Fruit fly (Drosophila melanogaster) whole organism, embryonic: Measurements from ENCODE around the gene CG14195.

Experiments
- Adf1 ChIP-seq: fragments of 200-800 bp; sonication (Bioruptor generic); IDR thresholded peaks from 2 replicates; pipeline ENCODE4 v1.3.6; 2022; ENCODE audit warnings: missing biosample characterization, missing genetic modification characterization
- Aef1 ChIP-seq: fragments of 200-800 bp; sonication (Bioruptor generic); IDR thresholded peaks from 3 replicates; pipeline ENCODE4 v1.3.6; 2022; ENCODE audit warnings: missing biosample characterization, missing genetic modification characterization
- CG10462 ChIP-seq: fragments of 200-800 bp; sonication (Bioruptor generic); optimal IDR thresholded peaks from 2 replicates; lab custom pipeline; 2016; ENCODE audit warnings: missing biosample characterization, missing genetic modification characterization
- CG10565 ChIP-seq: fragments of 200-800 bp; sonication (Bioruptor generic); optimal IDR thresholded peaks from 3 replicates; lab custom pipeline; 2016; ENCODE audit warnings: missing biosample characterization, mild to moderate bottlenecking, missing genetic modification characterization
- CG11695 ChIP-seq: fragments of 200-800 bp; sonication (Bioruptor generic); IDR thresholded peaks from 3 replicates; pipeline ENCODE4 v1.3.6; 2022; ENCODE audit warnings: missing biosample characterization, missing genetic modification characterization
- CG11696 ChIP-seq: fragments of 200-800 bp; sonication (Bioruptor generic); IDR thresholded peaks from 2 replicates; pipeline ENCODE4 v1.3.6; 2022; ENCODE audit warnings: missing biosample characterization, missing genetic modification characterization
- CG12744 ChIP-seq: fragments of 200-800 bp; sonication (Bioruptor generic); optimal IDR thresholded peaks from 2 replicates; lab custom pipeline; 2016; ENCODE audit warnings: missing biosample characterization, missing genetic modification characterization
- CG14441 ChIP-seq: fragments of 200-800 bp; sonication (Bioruptor generic); IDR thresholded peaks from 2 replicates; pipeline ENCODE4 v1.3.6; 2022; ENCODE audit warnings: missing biosample characterization, missing genetic modification characterization
- CG15073 ChIP-seq: fragments of 200-800 bp; sonication (Bioruptor generic); optimal IDR thresholded peaks from 2 replicates; lab custom pipeline; 2016; ENCODE audit warnings: missing biosample characterization, missing genetic modification characterization
- CG15514 ChIP-seq: fragments of 200-800 bp; sonication (Bioruptor generic); optimal IDR thresholded peaks from 3 replicates; lab custom pipeline; 2017; ENCODE audit warnings: missing biosample characterization, missing genetic modification characterization, mild to moderate bottlenecking, moderate library complexity, missing genetic modification reagents
- CG17359 ChIP-seq: fragments of 200-800 bp; sonication (Bioruptor generic); optimal IDR thresholded peaks from 3 replicates; lab custom pipeline; 2018; ENCODE audit warnings: missing biosample characterization, mild to moderate bottlenecking, missing genetic modification characterization, moderate library complexity
- CG18619 ChIP-seq: fragments of 200-800 bp; sonication (Bioruptor generic); optimal IDR thresholded peaks from 3 replicates; lab custom pipeline; 2017; ENCODE audit warnings: missing biosample characterization, mild to moderate bottlenecking, missing genetic modification characterization
- CG30020 ChIP-seq: fragments of 200-800 bp; optimal IDR thresholded peaks from 2 replicates; lab custom pipeline; 2019; ENCODE audit warnings: missing biosample characterization, mild to moderate bottlenecking, missing genetic modification characterization, moderate library complexity
- CG3065 ChIP-seq: fragments of 200-800 bp; sonication (Bioruptor generic); optimal IDR thresholded peaks from 2 replicates; lab custom pipeline; 2016; ENCODE audit warnings: missing biosample characterization, missing genetic modification characterization
- CG6791 ChIP-seq: fragments of 200-800 bp; sonication (Bioruptor generic); IDR thresholded peaks from 3 replicates; pipeline ENCODE4 v1.3.6; 2022; ENCODE audit warnings: missing biosample characterization, missing genetic modification characterization; ENCODE audit not compliant: partially characterized antibody
- CG6813 ChIP-seq: fragments of 200-800 bp; sonication (Bioruptor generic); optimal IDR thresholded peaks from 2 replicates; lab custom pipeline; 2017; ENCODE audit warnings: missing biosample characterization, missing genetic modification characterization, mild to moderate bottlenecking, moderate library complexity, missing genetic modification reagents
- CG9215 ChIP-seq: fragments of 200-800 bp; sonication (Bioruptor generic); IDR thresholded peaks from 2 replicates; pipeline ENCODE4 v1.3.6; 2022; ENCODE audit warnings: missing biosample characterization, missing genetic modification characterization
- CkIIα-i1 ChIP-seq: fragments of 200-800 bp; sonication (Bioruptor generic); IDR thresholded peaks from 2 replicates; pipeline ENCODE4 v1.3.6; 2022; ENCODE audit warnings: missing biosample characterization, missing genetic modification characterization
- Deaf1 ChIP-seq: fragments of 200-800 bp; optimal IDR thresholded peaks from 3 replicates; lab custom pipeline; 2019; ENCODE audit warnings: missing biosample characterization, mild to moderate bottlenecking, missing genetic modification characterization, moderate library complexity
- ERR ChIP-seq: fragments of 200-800 bp; sonication (Bioruptor generic); optimal IDR thresholded peaks from 2 replicates; lab custom pipeline; 2016; ENCODE audit warnings: missing biosample characterization, missing genetic modification characterization
- Eip74EF ChIP-seq, 2 experiments: fragments of 200-800 bp in 1 of 2; fragments of >200 bp in 1 of 2; sonication (Bioruptor generic) in 1 of 2; optimal IDR thresholded peaks; 2 replicates each; lab custom pipeline; 2017 to 2019; ENCODE audit warnings: missing biosample characterization in 2 of 2, missing genetic modification characterization in 2 of 2, mild to moderate bottlenecking in 1 of 2, moderate library complexity in 1 of 2
- Fer3 ChIP-seq: fragments of 200-800 bp; sonication (Bioruptor generic); optimal IDR thresholded peaks from 2 replicates; lab custom pipeline; 2018; ENCODE audit warnings: missing biosample characterization, mild to moderate bottlenecking, missing genetic modification characterization, moderate library complexity
- Gsc ChIP-seq: fragments of 200-800 bp; sonication (Bioruptor generic); IDR thresholded peaks from 2 replicates; pipeline ENCODE4 v1.3.6; 2022; ENCODE audit warnings: missing biosample characterization, missing genetic modification characterization
- H15 ChIP-seq: fragments of 200-800 bp; sonication (Bioruptor generic); IDR thresholded peaks from 3 replicates; pipeline ENCODE4 v1.3.6; 2022; ENCODE audit warnings: missing biosample characterization, missing genetic modification characterization
- HLHmδ ChIP-seq: fragments of 200-800 bp; sonication (Bioruptor generic); optimal IDR thresholded peaks from 2 replicates; lab custom pipeline; 2018; ENCODE audit warnings: missing biosample characterization, mild to moderate bottlenecking, missing genetic modification characterization, moderate library complexity
- Lhr ChIP-seq: fragments of 200-800 bp; sonication (Bioruptor generic); optimal IDR thresholded peaks from 3 replicates; lab custom pipeline; 2017; ENCODE audit warnings: mild to moderate bottlenecking, missing biosample characterization, missing genetic modification reagents, missing genetic modification characterization
- Max ChIP-seq: fragments of 200-800 bp; sonication (Bioruptor generic); optimal IDR thresholded peaks from 2 replicates; lab custom pipeline; 2016; ENCODE audit warnings: missing biosample characterization, mild to moderate bottlenecking, missing genetic modification characterization
- Nf-YB ChIP-seq: fragments of 200-800 bp; sonication (Bioruptor generic); optimal IDR thresholded peaks from 3 replicates; lab custom pipeline; 2019; ENCODE audit warnings: missing biosample characterization, mild to moderate bottlenecking, missing genetic modification characterization, moderate library complexity
- Oli ChIP-seq: fragments of 200-800 bp; sonication (Bioruptor generic); optimal IDR thresholded peaks from 2 replicates; lab custom pipeline; 2018; ENCODE audit warnings: missing biosample characterization, mild to moderate bottlenecking, missing genetic modification characterization, moderate library complexity
- Rx ChIP-seq: fragments of 200-800 bp; sonication (Bioruptor generic); IDR thresholded peaks from 2 replicates; pipeline ENCODE4 v1.3.6; 2022; ENCODE audit warnings: missing biosample characterization, missing genetic modification characterization
- ab ChIP-seq: fragments of 200-800 bp; sonication (Bioruptor generic); optimal IDR thresholded peaks from 2 replicates; lab custom pipeline; 2016; ENCODE audit warnings: missing biosample characterization, missing genetic modification characterization
- bcd ChIP-seq: fragments of 200-800 bp; sonication (Bioruptor generic); optimal IDR thresholded peaks from 2 replicates; lab custom pipeline; 2017; ENCODE audit warnings: missing biosample characterization, mild to moderate bottlenecking, missing genetic modification characterization
- dpn ChIP-seq, 2 experiments: fragments of 200-800 bp; sonication (Bioruptor generic); optimal IDR thresholded peaks; 3 replicates each; lab custom pipeline; 2016; ENCODE audit warnings: missing biosample characterization in 2 of 2, missing genetic modification characterization in 2 of 2
- ems ChIP-seq: fragments of 200-800 bp; sonication (Bioruptor generic); optimal IDR thresholded peaks from 3 replicates; lab custom pipeline; 2016; ENCODE audit warnings: missing biosample characterization, missing genetic modification characterization
- ftz-f1 ChIP-seq: fragments of 200-800 bp; sonication (Bioruptor generic); optimal IDR thresholded peaks from 2 replicates; lab custom pipeline; 2016; ENCODE audit warnings: missing biosample characterization, missing genetic modification characterization
- gem ChIP-seq: fragments of 200-800 bp; sonication (Bioruptor generic); optimal IDR thresholded peaks from 2 replicates; lab custom pipeline; 2019; ENCODE audit warnings: missing biosample characterization, mild to moderate bottlenecking, missing genetic modification characterization, moderate library complexity
- hbn ChIP-seq: fragments of 200-800 bp; sonication (Bioruptor generic); IDR thresholded peaks from 2 replicates; pipeline ENCODE4 v1.3.6; 2022; ENCODE audit warnings: missing biosample characterization, missing genetic modification characterization; ENCODE audit not compliant: partially characterized antibody
- luna ChIP-seq: fragments of 200-800 bp; sonication (Bioruptor generic); optimal IDR thresholded peaks from 2 replicates; lab custom pipeline; 2016; ENCODE audit warnings: missing biosample characterization, missing genetic modification characterization
- mirr ChIP-seq: fragments of 200-800 bp; sonication (Bioruptor generic); optimal IDR thresholded peaks from 3 replicates; lab custom pipeline; 2018; ENCODE audit warnings: missing biosample characterization, mild to moderate bottlenecking, missing genetic modification characterization
- mld ChIP-seq: fragments of 200-800 bp; sonication (Bioruptor generic); IDR thresholded peaks from 3 replicates; pipeline ENCODE4 v1.3.6; 2022; ENCODE audit warnings: missing biosample characterization, missing genetic modification characterization; ENCODE audit not compliant: partially characterized antibody
- nerfin-2 ChIP-seq: fragments of 200-800 bp; sonication (Bioruptor generic); IDR thresholded peaks from 2 replicates; pipeline ENCODE4 v1.3.6; 2022; ENCODE audit warnings: missing biosample characterization, missing genetic modification characterization; ENCODE audit not compliant: partially characterized antibody
- pnt ChIP-seq: fragments of 200-800 bp; sonication (Bioruptor generic); optimal IDR thresholded peaks from 3 replicates; lab custom pipeline; 2016; ENCODE audit warnings: missing biosample characterization, missing genetic modification characterization
- salm ChIP-seq: fragments of 200-800 bp; sonication (Bioruptor generic); optimal IDR thresholded peaks from 2 replicates; lab custom pipeline; 2018; ENCODE audit warnings: missing biosample characterization, mild to moderate bottlenecking, missing genetic modification characterization
- sisA ChIP-seq: fragments of 200-800 bp; sonication (Bioruptor generic); IDR thresholded peaks from 2 replicates; pipeline ENCODE4 v1.3.6; 2022; ENCODE audit warnings: missing biosample characterization, missing genetic modification characterization
- slp2 ChIP-seq: fragments of 200-800 bp; sonication (Bioruptor generic); optimal IDR thresholded peaks from 2 replicates; lab custom pipeline; 2016; ENCODE audit warnings: missing biosample characterization, missing genetic modification characterization
- sr ChIP-seq: fragments of 200-800 bp; sonication (Bioruptor generic); IDR thresholded peaks from 3 replicates; pipeline ENCODE4 v1.3.6; 2022; ENCODE audit warnings: missing biosample characterization, missing genetic modification characterization
- ssp ChIP-seq: fragments of 200-800 bp; sonication (Bioruptor generic); IDR thresholded peaks from 2 replicates; pipeline ENCODE4 v1.3.6; 2022; ENCODE audit warnings: missing biosample characterization, missing genetic modification characterization
- vvl ChIP-seq: fragments of 200-800 bp; sonication (Bioruptor generic); IDR thresholded peaks from 2 replicates; pipeline ENCODE4 v1.3.6; 2022; ENCODE audit warnings: missing biosample characterization, missing genetic modification characterization

Gene CG14195

DNA sequence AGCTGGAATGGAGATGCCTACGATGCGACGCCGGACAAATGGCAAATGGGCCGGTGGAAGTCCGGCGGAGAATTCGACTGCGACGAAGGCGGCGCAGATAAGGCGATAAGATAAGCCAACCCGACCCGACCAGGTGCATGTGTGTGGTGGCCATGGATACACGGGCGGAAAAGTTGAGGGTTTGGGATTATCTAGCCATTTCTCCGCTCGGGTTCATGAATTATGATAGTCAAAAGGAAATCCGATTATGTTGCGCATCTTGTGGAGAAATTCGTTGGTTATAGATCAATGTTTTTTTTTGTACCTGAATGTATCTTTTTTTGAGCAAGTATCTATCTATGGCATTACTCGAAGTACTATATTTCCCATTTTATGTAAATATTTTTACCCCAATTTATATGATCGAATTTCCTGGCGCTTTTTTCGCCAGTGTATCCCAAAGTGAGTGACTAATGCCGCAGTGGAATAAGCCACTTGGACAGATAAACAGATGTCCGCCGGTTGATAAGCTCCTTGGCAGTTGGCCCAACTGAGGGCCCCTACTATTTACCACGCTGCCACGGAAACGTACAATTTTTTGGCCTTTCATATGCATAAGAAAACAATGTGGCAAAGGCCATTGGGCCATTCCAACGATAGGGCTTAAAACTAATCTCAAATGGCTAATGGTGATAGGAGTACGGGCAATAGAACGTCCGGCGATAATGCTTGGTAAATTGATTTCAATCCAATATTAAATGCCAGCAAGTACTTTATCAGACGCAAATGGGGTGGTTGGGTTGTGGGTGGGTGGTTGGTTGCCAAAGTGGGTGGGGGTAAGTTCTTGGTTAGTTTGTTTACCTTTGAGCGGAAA is 35.5 kb upstream of the CG14195 start, which contains the start of gene CG7992:
TSS of gene CG7992 (minus strand) at position 51 of the 853 bp plus-strand sequence.
- TF ChIP-seq ERR (GFP tag; lab: Kevin White, UChicago) (no peak), Gsc (GFP tag; lab: Robert Waterston, UW) (no peak), Eip74EF (GFP tag; optimal IDR thresholded peaks at IDR 0.05; lab: Kevin White, UChicago) (no peak), ftz-f1 (peak; percentile 6), CG30020 (tag; lab: Kevin White, UChicago) (no peak), salm (tag; lab: Kevin White, UChicago) (no peak), CG10462 (no peak), Rx (GFP tag; lab: Robert Waterston, UW) (peak; percentile 50; the same call in 1 of the 2 replicates), H15 (no peak), ems (GFP tag; lab: Kevin White, UChicago) (no peak), CG6813 (peak; percentile 16), Aef1 (GFP tag; lab: Robert Waterston, UW) (peak; percentile 48; the same call in 2 of the 3 replicates), CkIIα-i1 (GFP tag; lab: Robert Waterston, UW) (no peak), ab (GFP tag; lab: Kevin White, UChicago) (no peak), Deaf1 (tag; lab: Kevin White, UChicago) (no peak), Nf-YB (peak; percentile 25), CG15073 (GFP tag; lab: Kevin White, UChicago) (no peak), slp2 (GFP tag; lab: Kevin White, UChicago) (peak; percentile 58), CG15514 (peak; percentile 37), sisA (GFP tag; lab: Robert Waterston, UW) (0 out of 2 replicates have a peak, but pooled peaks have one; percentile 37), hbn (GFP tag; lab: Robert Waterston, UW) (no peak), HLHmδ (GFP tag; lab: Kevin White, UChicago) (no peak), CG17359 (tag; lab: Kevin White, UChicago) (peak; percentile 47), CG11696 (GFP tag; lab: Robert Waterston, UW) (no peak), CG9215 (GFP tag; lab: Robert Waterston, UW) (peak; percentile 49), CG10565 (no peak), bcd (GFP tag; lab: Kevin White, UChicago) (no peak), CG11695 (GFP tag; lab: Robert Waterston, UW) (peak; percentile 57; the same call in 2 of the 3 replicates), luna (GFP tag; lab: Kevin White, UChicago) (no peak), sr (GFP tag; lab: Robert Waterston, UW) (no peak), dpn (GFP tag; optimal IDR thresholded peaks at IDR 0.05; lab: Kevin White, UChicago) (peak; percentile 31 to 61), pnt (GFP tag; lab: Kevin White, UChicago) (peak; percentile 46), ssp (GFP tag; lab: Robert Waterston, UW) (0 out of 2 replicates have a peak, but pooled peaks have one; percentile 18), Adf1 (GFP tag; lab: Robert Waterston, UW) (peak; percentile 28; the same call in 1 of the 2 replicates), CG3065 (no peak), vvl (GFP tag; lab: Robert Waterston, UW) (no peak), CG14441 (GFP tag; lab: Robert Waterston, UW) (peak; percentile 51; the same call in 1 of the 2 replicates), Max (peak; percentile 26), Fer3 (tag; lab: Kevin White, UChicago) (peak; percentile 52), nerfin-2 (GFP tag; lab: Robert Waterston, UW) (no peak), Oli (tag; lab: Kevin White, UChicago) (peak; percentile 72), CG12744 (no peak), CG18619 (peak; percentile 46), mld (GFP tag; lab: Robert Waterston, UW) (no peak), Lhr (no peak), CG6791 (GFP tag; lab: Robert Waterston, UW) (no peak), mirr (GFP tag; lab: Kevin White, UChicago) (peak; percentile 92), gem (tag; lab: Kevin White, UChicago) (peak; percentile 79)
